Worm (Caenorhabditis elegans): ENCODE measurements around the gene nhr-66.

- TF ChIP-seq fos-1 (tag; optimal IDR thresholded peaks at IDR 0.05) (no peak), aha-1 (tag; optimal IDR thresholded peaks at IDR 0.05) (no peak), zag-1 (tag; optimal IDR thresholded peaks at IDR 0.05) (no peak), ceh-82 (tag; optimal IDR thresholded peaks at IDR 0.05) (no peak), egl-27 (tag; optimal IDR thresholded peaks at IDR 0.05) (no peak), lir-3 (tag; optimal IDR thresholded peaks at IDR 0.05; ENCODE audit: poor library complexity) (no peak), snu-23 (GFP tag; optimal IDR thresholded peaks at IDR 0.05) (no peak), irx-1 (tag; optimal IDR thresholded peaks at IDR 0.05) (no peak), ama-1 (optimal IDR thresholded peaks at IDR 0.05) (no peak), nhr-237 (tag; optimal IDR thresholded peaks at IDR 0.05) (no peak), isw-1 (GFP tag; IDR thresholded peaks at IDR 0.05) (no peak), pqm-1 (tag; optimal IDR thresholded peaks at IDR 0.05) (no peak), snpc-4 (tag; optimal IDR thresholded peaks at IDR 0.05) (no peak)
Observed at ce11 chrIV:8208855-8209254, 27.5 kb downstream of the nhr-66 start.

Measured in whole organism, L1 larva.